Worm (Caenorhabditis elegans) whole organism, midembryonic: ENCODE data around the gene C01G12.9.

Source experiments
- T22C8.4 ChIP-seq: fragments of 200-800 bp; sonication (Bioruptor generic); IDR thresholded peaks from 2 replicates; pipeline ENCODE4 v1.3.6; 2022; ENCODE audit warnings: missing genetic modification characterization, missing compliant biosample characterization
- cog-1 ChIP-seq: sonication (generic microtip); optimal IDR thresholded peaks from 2 replicates; lab custom pipeline; 2016; ENCODE audit warnings: missing genetic modification characterization, missing compliant biosample characterization
- flt-1 ChIP-seq: fragments of 200-800 bp; sonication (Bioruptor generic); IDR thresholded peaks from 2 replicates; pipeline ENCODE4 v1.3.6; 2022; ENCODE audit warnings: missing genetic modification characterization, missing compliant biosample characterization
- klf-2 ChIP-seq: fragments of 200-800 bp; sonication (Bioruptor generic); conservative IDR thresholded peaks from 2 replicates; pipeline ENCODE4 v1.3.6; 2022; ENCODE audit warnings: missing genetic modification reagents, missing genetic modification characterization, missing compliant biosample characterization
- med-1 ChIP-seq: sonication (generic microtip); optimal IDR thresholded peaks from 2 replicates; lab custom pipeline; 2017; ENCODE audit warnings: missing genetic modification characterization, mild to moderate bottlenecking, missing compliant biosample characterization, antibody characterized with exemption, missing genetic modification reagents; ENCODE audit not compliant: insufficient read depth
- ref-1 ChIP-seq: fragments of 200-800 bp; sonication (Bioruptor generic); conservative IDR thresholded peaks from 2 replicates; pipeline ENCODE4 v1.3.6; 2022; ENCODE audit warnings: missing genetic modification reagents, missing genetic modification characterization, missing compliant biosample characterization
- tab-1 ChIP-seq: fragments of 200-800 bp; sonication (Bioruptor generic); IDR thresholded peaks from 2 replicates; pipeline ENCODE4 v1.3.6; 2022; ENCODE audit warnings: missing genetic modification characterization, missing compliant biosample characterization
- ztf-23 ChIP-seq: fragments of 200-800 bp; sonication (Bioruptor generic); IDR thresholded peaks from 2 replicates; pipeline ENCODE4 v1.3.6; 2022; ENCODE audit warnings: missing genetic modification reagents, missing genetic modification characterization, missing compliant biosample characterization
- ztf-29 ChIP-seq: fragments of 200-800 bp; sonication (Bioruptor generic); IDR thresholded peaks from 2 replicates; pipeline ENCODE4 v1.3.6; 2022; ENCODE audit warnings: missing genetic modification reagents, missing genetic modification characterization, missing compliant biosample characterization

The C01G12.9 gene

ce11 chrII:14616402-14616801, 37.6 kb downstream of the C01G12.9 start:
- TF ChIP-seq ztf-29 (no peak), cog-1 (tag; lab: Kevin White, UChicago) (no peak), klf-2 (GFP tag; lab: Robert Waterston, UW) (no peak), ref-1 (GFP tag; lab: Robert Waterston, UW) (no peak), ztf-23 (GFP tag; lab: Robert Waterston, UW) (no peak), med-1 (GFP tag; lab: Kevin White, UChicago) (no peak), T22C8.4 (GFP tag; lab: Robert Waterston, UW) (no peak), flt-1 (GFP tag; lab: Robert Waterston, UW) (no peak), tab-1 (GFP tag; lab: Robert Waterston, UW) (no peak)

DNA sequence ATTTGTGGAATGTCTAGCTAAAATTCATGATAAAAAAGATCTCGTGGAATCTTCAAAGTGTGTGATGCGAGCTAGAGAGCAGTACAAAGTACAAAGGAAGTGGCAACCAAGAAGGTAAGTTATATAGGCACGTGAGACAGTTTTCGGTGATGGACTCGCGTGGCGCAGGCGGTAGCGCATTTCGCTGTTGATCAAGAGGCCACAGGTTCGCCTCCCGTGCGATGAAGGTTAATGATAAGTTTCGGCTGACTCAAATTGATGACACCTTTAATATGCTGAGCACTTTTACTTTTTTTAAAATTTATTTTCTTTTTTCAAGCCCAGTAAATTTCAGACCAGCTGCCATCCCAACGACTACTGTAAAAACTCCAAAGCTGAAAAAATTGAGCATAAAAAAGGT, 38.1 kb downstream of the C01G12.9 start:
- no peak for TF ChIP-seq ref-1 (GFP tag; lab: Robert Waterston, UW)
- TF ChIP-seq ztf-23 (GFP tag; lab: Robert Waterston, UW) = no peak
- TF ChIP-seq klf-2 (GFP tag; lab: Robert Waterston, UW) = 0 out of 2 replicates have a peak, but pooled peaks have one; percentile 42
- TF ChIP-seq med-1 (GFP tag; lab: Kevin White, UChicago) = no peak
- TF ChIP-seq ztf-29 = no peak
- TF ChIP-seq T22C8.4 (GFP tag; lab: Robert Waterston, UW) = no peak
- TF ChIP-seq tab-1 (GFP tag; lab: Robert Waterston, UW) = 0 out of 2 replicates have a peak, but pooled peaks have one; percentile 26
- TF ChIP-seq cog-1 (tag; lab: Kevin White, UChicago) = no peak
- no peak for TF ChIP-seq flt-1 (GFP tag; lab: Robert Waterston, UW)

DNA sequence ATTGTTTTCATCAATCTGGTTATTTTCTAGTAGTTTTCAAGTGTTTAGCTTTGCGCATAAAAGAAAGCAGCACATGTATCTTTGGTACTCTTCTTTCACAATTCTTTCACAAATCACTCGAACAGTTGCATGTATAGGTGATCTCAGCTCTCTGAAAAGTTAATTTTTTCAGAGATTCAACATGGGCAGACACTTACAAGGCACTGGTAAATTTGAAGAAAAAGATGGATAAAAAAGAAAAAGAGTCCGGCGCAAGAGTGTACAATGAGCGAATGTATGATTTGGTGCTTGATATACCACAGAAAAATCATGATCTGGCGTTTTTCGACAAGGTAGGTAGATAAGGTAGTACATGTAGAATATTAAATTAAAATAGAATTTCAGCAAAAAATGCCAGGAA, 39.3 kb downstream of the C01G12.9 start:
- TF ChIP-seq ztf-23 (GFP tag; lab: Robert Waterston, UW) = no peak
- TF ChIP-seq klf-2 (GFP tag; lab: Robert Waterston, UW) = no peak
- TF ChIP-seq ref-1 (GFP tag; lab: Robert Waterston, UW) = no peak
- no peak for TF ChIP-seq T22C8.4 (GFP tag; lab: Robert Waterston, UW)
- TF ChIP-seq flt-1 (GFP tag; lab: Robert Waterston, UW) = no peak
- no peak for TF ChIP-seq cog-1 (tag; lab: Kevin White, UChicago)
- no peak for TF ChIP-seq tab-1 (GFP tag; lab: Robert Waterston, UW)
- TF ChIP-seq med-1 (GFP tag; lab: Kevin White, UChicago) = no peak

- no peak for TF ChIP-seq klf-2 (GFP tag; lab: Robert Waterston, UW)
- no peak for TF ChIP-seq tab-1 (GFP tag; lab: Robert Waterston, UW)
- no peak for TF ChIP-seq ztf-29
- TF ChIP-seq cog-1 (tag; lab: Kevin White, UChicago) = no peak
- TF ChIP-seq med-1 (GFP tag; lab: Kevin White, UChicago) = no peak
- no peak for TF ChIP-seq ref-1 (GFP tag; lab: Robert Waterston, UW)
- no peak for TF ChIP-seq T22C8.4 (GFP tag; lab: Robert Waterston, UW)
These were observed 39.9 kb downstream of the C01G12.9 start for ce11 chrII:14618764-14619163.

- TF ChIP-seq flt-1 (GFP tag; lab: Robert Waterston, UW) = no peak
- no peak for TF ChIP-seq ztf-29
- no peak for TF ChIP-seq cog-1 (tag; lab: Kevin White, UChicago)
- TF ChIP-seq tab-1 (GFP tag; lab: Robert Waterston, UW) = no peak
- TF ChIP-seq ztf-23 (GFP tag; lab: Robert Waterston, UW) = no peak
- no peak for TF ChIP-seq ref-1 (GFP tag; lab: Robert Waterston, UW)
- no peak for TF ChIP-seq klf-2 (GFP tag; lab: Robert Waterston, UW)
These were observed 41.0 kb downstream of the C01G12.9 start for ce11 chrII:14619806-14620205.

- TF ChIP-seq ztf-23 (GFP tag; lab: Robert Waterston, UW) (no peak), T22C8.4 (GFP tag; lab: Robert Waterston, UW) (no peak), med-1 (GFP tag; lab: Kevin White, UChicago) (no peak), ztf-29 (no peak), flt-1 (GFP tag; lab: Robert Waterston, UW) (no peak), cog-1 (tag; lab: Kevin White, UChicago) (no peak), ref-1 (GFP tag; lab: Robert Waterston, UW) (no peak), tab-1 (GFP tag; lab: Robert Waterston, UW) (no peak), klf-2 (GFP tag; lab: Robert Waterston, UW) (no peak)
These were observed 41.9 kb downstream of the C01G12.9 start for ce11 chrII:14620730-14621129.

ce11 chrII:14622758-14623157, 43.9 kb downstream of the C01G12.9 start, which contains the start of gene mltn-10:
mltn-10 (plus strand) TSS chrII:14623058.
- TF ChIP-seq flt-1 (GFP tag; lab: Robert Waterston, UW) (no peak), ztf-23 (GFP tag; lab: Robert Waterston, UW) (no peak), ztf-29 (no peak), T22C8.4 (GFP tag; lab: Robert Waterston, UW) (no peak), klf-2 (GFP tag; lab: Robert Waterston, UW) (no peak), ref-1 (GFP tag; lab: Robert Waterston, UW) (no peak), cog-1 (tag; lab: Kevin White, UChicago) (no peak), tab-1 (GFP tag; lab: Robert Waterston, UW) (no peak), med-1 (GFP tag; lab: Kevin White, UChicago) (no peak)

DNA sequence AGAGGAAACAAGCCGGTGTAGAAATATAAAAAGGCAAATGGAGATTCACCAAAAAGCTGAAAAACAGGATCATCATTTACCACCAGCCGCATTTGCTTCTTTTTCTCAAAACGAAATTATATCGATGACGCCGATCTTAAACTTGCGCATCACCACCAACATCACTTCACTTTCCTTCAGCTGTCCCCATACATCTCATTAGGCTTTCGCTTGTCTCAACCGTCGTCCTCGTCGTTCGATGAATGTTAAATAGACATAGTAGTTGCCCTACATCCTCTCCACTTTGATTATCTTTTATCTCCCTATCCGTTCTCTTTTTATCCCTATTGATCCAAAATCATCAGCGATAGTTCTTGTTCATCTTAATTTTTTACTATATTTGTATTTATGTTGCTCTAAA, 48.1 kb downstream of the C01G12.9 start:
- TF ChIP-seq T22C8.4 (GFP tag; lab: Robert Waterston, UW) (no peak), klf-2 (GFP tag; lab: Robert Waterston, UW) (no peak), ref-1 (GFP tag; lab: Robert Waterston, UW) (no peak), cog-1 (tag; lab: Kevin White, UChicago) (no peak), tab-1 (GFP tag; lab: Robert Waterston, UW) (no peak), ztf-23 (GFP tag; lab: Robert Waterston, UW) (no peak), flt-1 (GFP tag; lab: Robert Waterston, UW) (no peak), med-1 (GFP tag; lab: Kevin White, UChicago) (no peak), ztf-29 (no peak)

ce11 chrII:14627330-14627729, 48.5 kb downstream of the C01G12.9 start, which contains the start of gene tag-297:
tag-297 (plus strand) TSS chrII:14627630.
- TF ChIP-seq ztf-29 (no peak), med-1 (GFP tag; lab: Kevin White, UChicago) (no peak), klf-2 (GFP tag; lab: Robert Waterston, UW) (no peak), T22C8.4 (GFP tag; lab: Robert Waterston, UW) (no peak), ref-1 (GFP tag; lab: Robert Waterston, UW) (no peak), ztf-23 (GFP tag; lab: Robert Waterston, UW) (no peak), cog-1 (tag; lab: Kevin White, UChicago) (no peak)
